Fruit fly (Drosophila melanogaster) whole organism, embryonic: Measurements from ENCODE around the gene CG10132.
A peak's percentile ranks its signal among the peaks of the same experiment; 100 is the strongest.

Source experiments
- Ada2b ChIP-seq: fragments of 200-800 bp; sonication (Bioruptor generic); IDR thresholded peaks from 2 replicates; pipeline ENCODE4 v1.3.6; 2022; ENCODE audit warnings: missing biosample characterization, missing genetic modification characterization
- Atf6 ChIP-seq: fragments of 200-800 bp; sonication (Bioruptor generic); IDR thresholded peaks from 2 replicates; pipeline ENCODE4 v1.3.6; 2022; ENCODE audit warnings: missing biosample characterization, missing genetic modification characterization
- B-H2 ChIP-seq: fragments of 200-800 bp; sonication (Bioruptor generic); optimal IDR thresholded peaks from 2 replicates; lab custom pipeline; 2018; ENCODE audit warnings: missing biosample characterization, mild to moderate bottlenecking, missing genetic modification characterization
- CG10209 ChIP-seq: fragments of 200-800 bp; sonication (Bioruptor generic); optimal IDR thresholded peaks from 3 replicates; lab custom pipeline; 2017; ENCODE audit warnings: missing biosample characterization, mild to moderate bottlenecking, missing genetic modification characterization, missing genetic modification reagents
- CG1024 ChIP-seq: fragments of 200-800 bp; sonication (Bioruptor generic); IDR thresholded peaks from 2 replicates; pipeline ENCODE4 v1.3.6; 2022; ENCODE audit warnings: missing biosample characterization, missing genetic modification characterization
- CG10431 ChIP-seq: fragments of 200-800 bp; sonication (Bioruptor generic); optimal IDR thresholded peaks from 3 replicates; lab custom pipeline; 2018; ENCODE audit warnings: missing biosample characterization, mild to moderate bottlenecking, missing genetic modification characterization
- CG10959 ChIP-seq: fragments of 200-800 bp; sonication (Bioruptor generic); IDR thresholded peaks from 2 replicates; pipeline ENCODE4 v1.3.6; 2022; ENCODE audit warnings: missing biosample characterization, missing genetic modification characterization
- CG13123 ChIP-seq: fragments of 200-800 bp; sonication (Bioruptor generic); optimal IDR thresholded peaks from 2 replicates; lab custom pipeline; 2016; ENCODE audit warnings: missing biosample characterization, missing genetic modification characterization
- CG13775 ChIP-seq: fragments of 200-800 bp; sonication (Bioruptor generic); optimal IDR thresholded peaks from 3 replicates; lab custom pipeline; 2017; ENCODE audit warnings: missing biosample characterization, mild to moderate bottlenecking, missing genetic modification characterization
- CG13894 ChIP-seq: fragments of 200-800 bp; sonication (Bioruptor generic); optimal IDR thresholded peaks from 3 replicates; lab custom pipeline; 2018; ENCODE audit warnings: missing biosample characterization, mild to moderate bottlenecking, missing genetic modification characterization, moderate library complexity
- CG1529 ChIP-seq: fragments of 200-800 bp; sonication (Bioruptor generic); optimal IDR thresholded peaks from 3 replicates; lab custom pipeline; 2018; ENCODE audit warnings: missing biosample characterization, missing genetic modification characterization
- CG1603 ChIP-seq: fragments of 200-800 bp; sonication (Bioruptor generic); optimal IDR thresholded peaks from 2 replicates; lab custom pipeline; 2019; ENCODE audit warnings: missing biosample characterization, mild to moderate bottlenecking, missing genetic modification characterization, moderate library complexity
- CG16779 ChIP-seq: fragments of 200-800 bp; sonication (Bioruptor generic); IDR thresholded peaks from 2 replicates; pipeline ENCODE4 v1.3.6; 2022; ENCODE audit warnings: missing biosample characterization, missing genetic modification characterization
- CG17361 ChIP-seq: fragments of 200-800 bp; sonication (Bioruptor generic); IDR thresholded peaks from 3 replicates; pipeline ENCODE4 v1.3.6; 2022; ENCODE audit warnings: missing biosample characterization, missing genetic modification characterization
- CG17829 ChIP-seq: fragments of 200-800 bp; optimal IDR thresholded peaks from 2 replicates; lab custom pipeline; 2019; ENCODE audit warnings: missing biosample characterization, mild to moderate bottlenecking, missing genetic modification characterization, moderate library complexity
- CG2199 ChIP-seq: fragments of 200-800 bp; sonication (Bioruptor generic); IDR thresholded peaks from 3 replicates; pipeline ENCODE4 v1.3.6; 2022; ENCODE audit warnings: missing biosample characterization, missing genetic modification characterization
- CG2678 ChIP-seq: fragments of 200-800 bp; sonication (Bioruptor generic); optimal IDR thresholded peaks from 3 replicates; lab custom pipeline; 2019; ENCODE audit warnings: missing biosample characterization, mild to moderate bottlenecking, missing genetic modification characterization, moderate library complexity
- CG30431 ChIP-seq: fragments of 200-800 bp; sonication (Bioruptor generic); optimal IDR thresholded peaks from 2 replicates; lab custom pipeline; 2017; ENCODE audit warnings: missing biosample characterization, missing genetic modification characterization
- CG31365 ChIP-seq: fragments of 200-800 bp; sonication (Bioruptor generic); optimal IDR thresholded peaks from 2 replicates; lab custom pipeline; 2018; ENCODE audit warnings: missing biosample characterization, mild to moderate bottlenecking, missing genetic modification characterization
- CG34422 ChIP-seq: fragments of 200-800 bp; sonication (Bioruptor generic); IDR thresholded peaks from 3 replicates; pipeline ENCODE4 v1.3.6; 2022; ENCODE audit warnings: missing biosample characterization, missing genetic modification characterization
- CG6254 ChIP-seq: fragments of 200-800 bp; sonication (Bioruptor generic); optimal IDR thresholded peaks from 3 replicates; lab custom pipeline; 2017; ENCODE audit warnings: mild to moderate bottlenecking, missing biosample characterization, missing genetic modification reagents, missing genetic modification characterization
- CG6689 ChIP-seq: fragments of 200-800 bp; sonication (Bioruptor generic); IDR thresholded peaks from 2 replicates; pipeline ENCODE4 v1.3.6; 2022; ENCODE audit warnings: missing biosample characterization, missing genetic modification characterization
- CG7271 ChIP-seq: fragments of 200-800 bp; sonication (Bioruptor generic); optimal IDR thresholded peaks from 2 replicates; lab custom pipeline; 2018; ENCODE audit warnings: missing biosample characterization, mild to moderate bottlenecking, missing genetic modification characterization, moderate library complexity
- CG8944 ChIP-seq: fragments of 200-800 bp; sonication (Bioruptor generic); optimal IDR thresholded peaks from 3 replicates; lab custom pipeline; 2016; ENCODE audit warnings: missing biosample characterization, missing genetic modification characterization
- CG9437 ChIP-seq: fragments of 200-800 bp; sonication (Bioruptor generic); optimal IDR thresholded peaks from 2 replicates; lab custom pipeline; 2018; ENCODE audit warnings: missing biosample characterization, mild to moderate bottlenecking, missing genetic modification characterization
- Dip2 ChIP-seq: fragments of 200-800 bp; sonication (Bioruptor generic); IDR thresholded peaks from 2 replicates; pipeline ENCODE4 v1.3.6; 2022; ENCODE audit warnings: missing biosample characterization, missing genetic modification characterization
- E2f2 ChIP-seq: fragments of 200-800 bp; sonication (Bioruptor generic); IDR thresholded peaks from 2 replicates; pipeline ENCODE4 v1.3.6; 2022; ENCODE audit warnings: missing biosample characterization, missing genetic modification characterization
- HLH54F ChIP-seq: fragments of 200-800 bp; sonication (Bioruptor generic); optimal IDR thresholded peaks from 3 replicates; lab custom pipeline; 2016; ENCODE audit warnings: missing biosample characterization, missing genetic modification characterization
- Hand ChIP-seq: fragments of 200-800 bp; sonication (Bioruptor generic); optimal IDR thresholded peaks from 2 replicates; lab custom pipeline; 2017; ENCODE audit warnings: mild to moderate bottlenecking, missing biosample characterization, missing genetic modification reagents, missing genetic modification characterization
- Neu2 ChIP-seq: fragments of 200-800 bp; sonication (Bioruptor generic); optimal IDR thresholded peaks from 3 replicates; lab custom pipeline; 2016; ENCODE audit warnings: missing biosample characterization, missing genetic modification characterization, borderline replicate concordance
- Sox100B ChIP-seq: fragments of 200-800 bp; sonication (Bioruptor generic); optimal IDR thresholded peaks from 3 replicates; lab custom pipeline; 2018; ENCODE audit warnings: missing biosample characterization, mild to moderate bottlenecking, missing genetic modification characterization
- Sry-δ ChIP-seq: fragments of 200-800 bp; sonication (Bioruptor generic); optimal IDR thresholded peaks from 2 replicates; lab custom pipeline; 2016; ENCODE audit warnings: missing biosample characterization, missing genetic modification characterization
- Xbp1 ChIP-seq: fragments of 200-800 bp; sonication (Bioruptor generic); optimal IDR thresholded peaks from 3 replicates; lab custom pipeline; 2016; ENCODE audit warnings: missing biosample characterization, mild to moderate bottlenecking, missing genetic modification characterization
- ato ChIP-seq: fragments of 200-800 bp; sonication (Bioruptor generic); IDR thresholded peaks from 2 replicates; pipeline ENCODE4 v1.3.6; 2022; ENCODE audit warnings: missing biosample characterization, missing genetic modification characterization; ENCODE audit not compliant: partially characterized antibody
- bowl ChIP-seq: fragments of 200-800 bp; sonication (Bioruptor generic); IDR thresholded peaks from 2 replicates; pipeline ENCODE4 v1.3.6; 2022; ENCODE audit warnings: missing biosample characterization, missing genetic modification characterization
- dati ChIP-seq: fragments of 200-800 bp; sonication (Bioruptor generic); IDR thresholded peaks from 2 replicates; pipeline ENCODE4 v1.3.6; 2022; ENCODE audit warnings: missing biosample characterization, missing genetic modification characterization
- emc ChIP-seq: fragments of 200-800 bp; sonication (Bioruptor generic); optimal IDR thresholded peaks from 2 replicates; lab custom pipeline; 2016; ENCODE audit warnings: missing biosample characterization, missing genetic modification characterization
- ems ChIP-seq: fragments of 200-800 bp; sonication (Bioruptor generic); optimal IDR thresholded peaks from 3 replicates; lab custom pipeline; 2016; ENCODE audit warnings: missing biosample characterization, missing genetic modification characterization
- gfzf ChIP-seq: fragments of 200-800 bp; sonication (Bioruptor generic); optimal IDR thresholded peaks from 2 replicates; lab custom pipeline; 2016; ENCODE audit warnings: missing biosample characterization, mild to moderate bottlenecking, missing genetic modification characterization, moderate library complexity
- gsb ChIP-seq: fragments of 200-800 bp; sonication (Bioruptor generic); IDR thresholded peaks from 2 replicates; pipeline ENCODE4 v1.3.6; 2022; ENCODE audit warnings: missing biosample characterization, missing genetic modification characterization
- h ChIP-seq: fragments of >200 bp; optimal IDR thresholded peaks from 2 replicates; lab custom pipeline; 2017
- inv ChIP-seq: fragments of 200-800 bp; sonication (Bioruptor generic); IDR thresholded peaks from 2 replicates; pipeline ENCODE4 v1.3.6; 2022; ENCODE audit warnings: missing biosample characterization, missing genetic modification characterization; ENCODE audit not compliant: partially characterized antibody
- jing ChIP-seq: fragments of 200-800 bp; sonication (Bioruptor generic); optimal IDR thresholded peaks from 2 replicates; lab custom pipeline; 2018; ENCODE audit warnings: missing biosample characterization, mild to moderate bottlenecking, missing genetic modification characterization
- jumu ChIP-seq: fragments of 200-800 bp; sonication (Bioruptor generic); optimal IDR thresholded peaks from 3 replicates; lab custom pipeline; 2016; ENCODE audit warnings: missing biosample characterization, missing genetic modification characterization
- lbe ChIP-seq: fragments of 200-800 bp; sonication (Bioruptor generic); optimal IDR thresholded peaks from 2 replicates; lab custom pipeline; 2016; ENCODE audit warnings: missing biosample characterization, mild to moderate bottlenecking, missing genetic modification characterization
- p53 ChIP-seq: fragments of 200-800 bp; sonication (Bioruptor generic); optimal IDR thresholded peaks from 2 replicates; lab custom pipeline; 2016; ENCODE audit warnings: missing biosample characterization, missing genetic modification characterization
- ro ChIP-seq: fragments of 200-800 bp; sonication (Bioruptor generic); IDR thresholded peaks from 2 replicates; pipeline ENCODE4 v1.3.6; 2022; ENCODE audit warnings: missing biosample characterization, missing genetic modification characterization
- sens ChIP-seq: fragments of 200-800 bp; sonication (Bioruptor generic); peaks from one replicate; lab custom pipeline; 2016; ENCODE audit warnings: missing biosample characterization, missing genetic modification characterization
- ssp ChIP-seq: fragments of 200-800 bp; sonication (Bioruptor generic); IDR thresholded peaks from 2 replicates; pipeline ENCODE4 v1.3.6; 2022; ENCODE audit warnings: missing biosample characterization, missing genetic modification characterization
- tio ChIP-seq: fragments of 200-800 bp; sonication (Bioruptor generic); optimal IDR thresholded peaks from 2 replicates; lab custom pipeline; 2017; ENCODE audit warnings: missing biosample characterization, missing genetic modification characterization, inconsistent platforms
- unpg ChIP-seq: fragments of 200-800 bp; sonication (Bioruptor generic); optimal IDR thresholded peaks from 3 replicates; lab custom pipeline; 2018; ENCODE audit warnings: missing biosample characterization, mild to moderate bottlenecking, missing genetic modification characterization, moderate library complexity
- vfl ChIP-seq: fragments of 200-800 bp; sonication (Bioruptor generic); optimal IDR thresholded peaks from 2 replicates; lab custom pipeline; 2016; ENCODE audit warnings: missing biosample characterization, missing genetic modification characterization

The CG10132 gene

DNA sequence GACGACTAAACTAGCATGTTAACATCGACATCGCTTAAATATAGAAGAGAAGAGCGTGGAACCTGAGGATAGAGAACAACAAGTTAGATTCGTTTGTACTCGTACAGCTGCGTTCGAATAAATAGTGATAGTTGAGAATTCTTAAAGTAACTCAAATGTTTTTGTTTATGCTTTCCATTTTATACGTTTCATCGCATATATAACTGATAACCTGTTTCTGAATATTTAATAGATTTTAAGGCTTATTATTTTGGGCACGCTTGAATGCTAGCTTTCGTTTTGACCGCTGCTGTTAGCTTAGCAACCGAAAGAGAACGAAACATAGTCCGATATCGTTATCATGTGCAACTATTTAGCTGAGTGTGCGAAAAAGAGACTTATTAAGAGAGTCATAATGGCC is 9.7 kb downstream of the CG10132 start (continued):
- TF ChIP-seq Xbp1 = peak; percentile 92
- peak; percentile 75 for TF ChIP-seq lbe
- peak; percentile 92 for TF ChIP-seq CG6689 (GFP tag; lab: Robert Waterston, UW)
- TF ChIP-seq dati (GFP tag; lab: Robert Waterston, UW) = peak; percentile 84
- TF ChIP-seq vfl (GFP tag; lab: Kevin White, UChicago) = peak; percentile 95
- peak; percentile 77; the same call in 1 of the 2 replicates for TF ChIP-seq bowl
- TF ChIP-seq CG17361 (GFP tag; lab: Robert Waterston, UW) = peak; percentile 88
- peak; percentile 73 for TF ChIP-seq CG1024 (GFP tag; lab: Robert Waterston, UW)
- TF ChIP-seq p53 = peak; percentile 29
- TF ChIP-seq inv (GFP tag; lab: Robert Waterston, UW) = no peak
- peak; percentile 21; the same call in 1 of the 2 replicates for TF ChIP-seq Dip2 (GFP tag; lab: Robert Waterston, UW)
- peak; percentile 80; the same call in 2 of the 3 replicates for TF ChIP-seq CG2199 (GFP tag; lab: Robert Waterston, UW)
- TF ChIP-seq CG30431 = peak; percentile 70
- no peak for TF ChIP-seq gfzf
- peak; percentile 94 for TF ChIP-seq CG13775 (GFP tag; lab: Kevin White, UChicago)
- no peak for TF ChIP-seq ato (GFP tag; lab: Robert Waterston, UW)
- TF ChIP-seq E2f2 (GFP tag; lab: Robert Waterston, UW) = peak; percentile 80
- peak; percentile 67 for TF ChIP-seq jing (GFP tag; lab: Kevin White, UChicago)
- TF ChIP-seq CG10431 (GFP tag; lab: Kevin White, UChicago) = peak; percentile 15
- peak; percentile 97 for TF ChIP-seq gsb (GFP tag; lab: Robert Waterston, UW)
- peak; percentile 94 for TF ChIP-seq emc (GFP tag; lab: Kevin White, UChicago)
- TF ChIP-seq CG8944 = peak; percentile 87
- peak; percentile 83 for TF ChIP-seq ssp (GFP tag; lab: Robert Waterston, UW)
- TF ChIP-seq HLH54F = peak; percentile 96
- peak; percentile 97 for TF ChIP-seq unpg (GFP tag; lab: Kevin White, UChicago)
- peak; percentile 98 for TF ChIP-seq CG2678
- peak; percentile 86 for TF ChIP-seq Sox100B
- TF ChIP-seq Hand (GFP tag; lab: Kevin White, UChicago) = peak; percentile 96
- TF ChIP-seq CG17829 (tag; lab: Kevin White, UChicago) = peak; percentile 87
- TF ChIP-seq CG6254 (GFP tag; lab: Kevin White, UChicago) = peak; percentile 54
- peak; percentile 86 for TF ChIP-seq CG13123 (GFP tag; lab: Kevin White, UChicago)
- TF ChIP-seq h = no peak
- peak; percentile 96 for TF ChIP-seq ems (GFP tag; lab: Kevin White, UChicago)
- TF ChIP-seq CG9437 (GFP tag; lab: Kevin White, UChicago) = peak; percentile 85
- TF ChIP-seq, all 482 proteins: peak for 417

- no peak for TF ChIP-seq CG10959 (GFP tag; lab: Robert Waterston, UW)
- no peak for TF ChIP-seq CG8944
- peak; percentile 16 for TF ChIP-seq CG1603
- TF ChIP-seq jumu (GFP tag; lab: Kevin White, UChicago) = no peak
- TF ChIP-seq ssp (GFP tag; lab: Robert Waterston, UW) = no peak
- no peak for TF ChIP-seq CG13894
- TF ChIP-seq Xbp1 = no peak
- TF ChIP-seq CG31365 (tag; lab: Kevin White, UChicago) = no peak
- TF ChIP-seq ro (GFP tag; lab: Robert Waterston, UW) = no peak
- no peak for TF ChIP-seq tio (GFP tag; lab: Kevin White, UChicago)
- no peak for TF ChIP-seq Ada2b
- peak; percentile 23 for TF ChIP-seq B-H2
- TF ChIP-seq Atf6 (GFP tag; lab: Robert Waterston, UW) = peak; percentile 45; the same call in 1 of the 2 replicates
- TF ChIP-seq Sry-δ (GFP tag; lab: Kevin White, UChicago) = peak; percentile 5
- TF ChIP-seq CG34422 = peak; percentile 36; the same call in 1 of the 3 replicates
- TF ChIP-seq vfl (GFP tag; lab: Kevin White, UChicago) = no peak
- no peak for TF ChIP-seq CG16779 (GFP tag; lab: Robert Waterston, UW)
- peak; percentile 7 for TF ChIP-seq gfzf
- TF ChIP-seq sens (GFP tag; lab: Kevin White, UChicago) = peak; percentile 70
- TF ChIP-seq Neu2 (GFP tag; lab: Kevin White, UChicago) = no peak
- TF ChIP-seq CG10209 (GFP tag; lab: Kevin White, UChicago) = no peak
- no peak for TF ChIP-seq CG1529
- no peak for TF ChIP-seq CG7271 (tag; lab: Kevin White, UChicago)
These were observed 11.5 kb downstream of the CG10132 start, which contains the start of gene CG10165 for dm6 chr2L:19530092-19530491. Gene CG10165, minus strand, starts transcription at chr2L:19530305.
